Worm (Caenorhabditis elegans): Measurements from ENCODE around the gene T19C3.2.
A peak's percentile ranks its signal among the peaks of the same experiment; 100 is the strongest.

T19C3.2 gene

ce11 chrIII:617467-617866 lies at the start of gene T19C3.2:
Gene T19C3.2, minus strand, starts transcription at chrIII:617567.
- TF ChIP-seq D2030.7 (GFP tag; IDR thresholded peaks at IDR 0.05) = no peak
- TF ChIP-seq F57C9.4 (tag; optimal IDR thresholded peaks at IDR 0.05) = no peak
- TF ChIP-seq ztf-6 (GFP tag; IDR thresholded peaks at IDR 0.05) = no peak
- no peak for TF ChIP-seq ekl-4 (GFP tag; IDR thresholded peaks at IDR 0.05)
- no peak for TF ChIP-seq rpc-1 (optimal IDR thresholded peaks at IDR 0.05)
- no peak for TF ChIP-seq rpc-1 (tag; optimal IDR thresholded peaks at IDR 0.05)
- TF ChIP-seq madf-10 (tag; optimal IDR thresholded peaks at IDR 0.05) = no peak
- TF ChIP-seq F39B2.1 (GFP tag; IDR thresholded peaks at IDR 0.05) = no peak
- TF ChIP-seq bed-2 (GFP tag; IDR thresholded peaks at IDR 0.05) = no peak
- no peak for TF ChIP-seq attf-5 (GFP tag; optimal IDR thresholded peaks at IDR 0.05)
- TF ChIP-seq sdz-38 (tag; optimal IDR thresholded peaks at IDR 0.05) = no peak
- no peak for TF ChIP-seq ceh-100 (GFP tag; IDR thresholded peaks at IDR 0.05)
- no peak for TF ChIP-seq mes-4 (tag; optimal IDR thresholded peaks at IDR 0.05)

ce11 chrIII:665173-665757 lies 47.9 kb upstream of the T19C3.2 start, which contains the start of gene C09F5.3:
Gene C09F5.3, minus strand, starts transcription at chrIII:665266.
- TF ChIP-seq mxl-1 (tag; optimal IDR thresholded peaks at IDR 0.05) (no peak), zfh-2 (GFP tag; conservative IDR thresholded peaks at IDR 0.05) (peak; percentile 42; the same call in 1 of the 2 replicates)

ce11 chrIII:658357-658756 lies 41.0 kb upstream of the T19C3.2 start, which contains the start of gene C09F5.1:
Gene C09F5.1, plus strand, starts transcription at chrIII:658709.
- TF ChIP-seq D2030.7 (GFP tag; IDR thresholded peaks at IDR 0.05) = no peak

ce11 chrIII:657241-657640 lies 39.9 kb upstream of the T19C3.2 start:
- no peak for TF ChIP-seq hmg-1.2 (GFP tag; IDR thresholded peaks at IDR 0.05)
- TF ChIP-seq attf-6 (GFP tag; IDR thresholded peaks at IDR 0.05) = no peak
- TF ChIP-seq hlh-12 (tag; optimal IDR thresholded peaks at IDR 0.05) = no peak
- no peak for TF ChIP-seq C17E4.6 (GFP tag; IDR thresholded peaks at IDR 0.05)
- TF ChIP-seq hmg-20 (GFP tag; IDR thresholded peaks at IDR 0.05) = no peak
- TF ChIP-seq rec-8 (tag; optimal IDR thresholded peaks at IDR 0.05) = no peak
- no peak for TF ChIP-seq madf-3 (GFP tag; IDR thresholded peaks at IDR 0.05)
- TF ChIP-seq madf-8 (GFP tag; conservative IDR thresholded peaks at IDR 0.05) = no peak
- no peak for TF ChIP-seq nhr-90 (tag; optimal IDR thresholded peaks at IDR 0.05)
- no peak for TF ChIP-seq ccch-3 (GFP tag; optimal IDR thresholded peaks at IDR 0.05)
- no peak for TF ChIP-seq repo-1 (tag; optimal IDR thresholded peaks at IDR 0.05)
- no peak for TF ChIP-seq ZK185.1 (tag; optimal IDR thresholded peaks at IDR 0.05; ENCODE audit: poor library complexity, severe bottlenecking)
- TF ChIP-seq xnd-1 (tag; optimal IDR thresholded peaks at IDR 0.05) = no peak
- no peak for TF ChIP-seq F22D6.2 (tag; optimal IDR thresholded peaks at IDR 0.05)

- TF ChIP-seq ekl-4 (GFP tag; IDR thresholded peaks at IDR 0.05) = no peak
- TF ChIP-seq tbx-9 (tag; optimal IDR thresholded peaks at IDR 0.05; ENCODE audit: borderline replicate concordance) = no peak
- no peak for TF ChIP-seq snpc-1.1 (tag; optimal IDR thresholded peaks at IDR 0.05; ENCODE audit: insufficient read depth)
- TF ChIP-seq madf-8 (GFP tag; conservative IDR thresholded peaks at IDR 0.05) = no peak
- TF ChIP-seq rec-8 (tag; optimal IDR thresholded peaks at IDR 0.05) = no peak
- TF ChIP-seq akir-1 (GFP tag; optimal IDR thresholded peaks at IDR 0.05) = no peak
- TF ChIP-seq mes-4 (tag; optimal IDR thresholded peaks at IDR 0.05) = no peak
- no peak for TF ChIP-seq sea-2 (GFP tag; IDR thresholded peaks at IDR 0.05)
- TF ChIP-seq ztf-3 (GFP tag; optimal IDR thresholded peaks at IDR 0.05) = no peak
- TF ChIP-seq ama-1 (optimal IDR thresholded peaks at IDR 0.05) = no peak
- TF ChIP-seq ama-1 (GFP tag; optimal IDR thresholded peaks at IDR 0.05) = no peak
- no peak for TF ChIP-seq Y95B8A.8 (GFP tag; IDR thresholded peaks at IDR 0.05)
- TF ChIP-seq ceh-100 (GFP tag; IDR thresholded peaks at IDR 0.05) = no peak
- no peak for TF ChIP-seq attf-6 (GFP tag; IDR thresholded peaks at IDR 0.05)
- no peak for TF ChIP-seq Y53G8AR.9 (GFP tag; conservative IDR thresholded peaks at IDR 0.05)
- no peak for TF ChIP-seq ZK185.1 (tag; optimal IDR thresholded peaks at IDR 0.05; ENCODE audit: poor library complexity, severe bottlenecking)
- TF ChIP-seq fkh-3 (tag; optimal IDR thresholded peaks at IDR 0.05) = no peak
- TF ChIP-seq B0261.1 (tag; optimal IDR thresholded peaks at IDR 0.05) = no peak
- TF ChIP-seq ceh-40 (GFP tag; IDR thresholded peaks at IDR 0.05) = no peak
These were observed 39.3 kb upstream of the T19C3.2 start for ce11 chrIII:656660-657059.
